Worm (Caenorhabditis elegans): ENCODE data around the gene npr-38.

ce11 chrX:6341513-6341912 lies 30.0 kb downstream of the npr-38 start, which contains the start of gene C03B1.7:
- TF ChIP-seq pha-4 (GFP tag; IDR thresholded peaks at IDR 0.05) (no peak), pha-4 (tag; optimal IDR thresholded peaks at IDR 0.05) (no peak), lir-3 (tag; optimal IDR thresholded peaks at IDR 0.05) (no peak), F26F4.8 (GFP tag; conservative IDR thresholded peaks at IDR 0.05) (no peak), lin-1 (GFP tag; IDR thresholded peaks at IDR 0.05) (no peak), fos-1 (tag; optimal IDR thresholded peaks at IDR 0.05) (no peak), rbr-2 (tag; optimal IDR thresholded peaks at IDR 0.05) (no peak), spr-3 (GFP tag; optimal IDR thresholded peaks at IDR 0.05) (no peak), unc-62 (GFP tag; optimal IDR thresholded peaks at IDR 0.05 in 1 of 2) (no peak), unc-62 (tag; optimal IDR thresholded peaks at IDR 0.05) (no peak), ztf-11 (tag; optimal IDR thresholded peaks at IDR 0.05) (no peak), lin-13 (GFP tag; optimal IDR thresholded peaks at IDR 0.05) (no peak)

All from whole organism, L4 larva.